Worm (Caenorhabditis elegans) whole organism, L3 larva: Measurements from ENCODE around the gene Y17G9A.2.

Experiments used
- R02D3.7 ChIP-seq: fragments of 150-350 bp; optimal IDR thresholded peaks from 2 replicates; lab custom pipeline; 2014; ENCODE audit warnings: missing biosample characterization, missing genetic modification characterization
- aly-2 ChIP-seq: fragments of 150-350 bp; optimal IDR thresholded peaks from 2 replicates; lab custom pipeline; 2014; ENCODE audit warnings: missing biosample characterization, missing genetic modification characterization
- ceh-82 ChIP-seq: fragments of 150-350 bp; optimal IDR thresholded peaks from 2 replicates; lab custom pipeline; 2014; ENCODE audit warnings: missing biosample characterization, missing genetic modification characterization
- ceh-9 ChIP-seq: sonication (generic microtip); optimal IDR thresholded peaks from 2 replicates; lab custom pipeline; 2018; ENCODE audit warnings: missing biosample characterization, missing genetic modification characterization
- daf-12 ChIP-seq: fragments of 150-350 bp; optimal IDR thresholded peaks from 2 replicates; lab custom pipeline; 2014; ENCODE audit warnings: missing biosample characterization, missing genetic modification reagents, missing genetic modification characterization
- egl-27 ChIP-seq: sonication (generic microtip); optimal IDR thresholded peaks from 4 replicates; lab custom pipeline; 2017; ENCODE audit warnings: missing biosample characterization, missing genetic modification reagents, missing genetic modification characterization
- elt-1 ChIP-seq: fragments of 150-350 bp; optimal IDR thresholded peaks from 2 replicates; lab custom pipeline; 2014; ENCODE audit warnings: missing biosample characterization, missing genetic modification characterization
- elt-2 ChIP-seq: sonication (generic microtip); optimal IDR thresholded peaks from 2 replicates; lab custom pipeline; 2016; ENCODE audit warnings: missing genetic modification reagents, mild to moderate bottlenecking, missing genetic modification characterization, missing compliant biosample characterization
- fkh-10 ChIP-seq: sonication (generic microtip); optimal IDR thresholded peaks from 2 replicates; lab custom pipeline; 2017; ENCODE audit warnings: missing biosample characterization, missing genetic modification reagents, missing genetic modification characterization
- fkh-2 ChIP-seq: fragments of 150-350 bp; optimal IDR thresholded peaks from 2 replicates; lab custom pipeline; 2014; ENCODE audit warnings: missing biosample characterization, missing genetic modification reagents, missing genetic modification characterization
- fos-1 ChIP-seq: fragments of 150-350 bp; optimal IDR thresholded peaks from 2 replicates; lab custom pipeline; 2014; ENCODE audit warnings: missing biosample characterization, missing genetic modification characterization
- hmg-11 ChIP-seq: sonication (generic microtip); optimal IDR thresholded peaks from 2 replicates; lab custom pipeline; 2016; ENCODE audit warnings: missing genetic modification characterization, missing compliant biosample characterization
- jun-1 ChIP-seq: fragments of 150-350 bp; optimal IDR thresholded peaks from 2 replicates; lab custom pipeline; 2014; ENCODE audit warnings: missing biosample characterization, missing genetic modification reagents, missing genetic modification characterization
- lin-15B ChIP-seq: fragments of 150-350 bp; optimal IDR thresholded peaks from 2 replicates; lab custom pipeline; 2014; ENCODE audit warnings: missing biosample characterization, missing genetic modification characterization
- lsy-12 ChIP-seq: sonication (generic microtip); optimal IDR thresholded peaks from 2 replicates; lab custom pipeline; 2016; ENCODE audit warnings: mild to moderate bottlenecking, missing genetic modification characterization, missing compliant biosample characterization
- mdl-1 ChIP-seq: fragments of 150-350 bp; optimal IDR thresholded peaks from 2 replicates; lab custom pipeline; 2014; ENCODE audit warnings: missing biosample characterization, missing genetic modification characterization
- mml-1 ChIP-seq: fragments of 150-350 bp; sonication (generic microtip); optimal IDR thresholded peaks from 3 replicates; lab custom pipeline; 2014; ENCODE audit warnings: missing biosample characterization, missing genetic modification characterization
- nfya-1 ChIP-seq: sonication (generic microtip); optimal IDR thresholded peaks from 2 replicates; lab custom pipeline; 2017; ENCODE audit warnings: missing genetic modification characterization, mild to moderate bottlenecking, missing compliant biosample characterization, antibody characterized with exemption, moderate library complexity; ENCODE audit not compliant: insufficient read depth
- nhr-11 ChIP-seq: fragments of 150-350 bp; optimal IDR thresholded peaks from 2 replicates; lab custom pipeline; 2014; ENCODE audit warnings: missing biosample characterization, missing genetic modification characterization
- nhr-23 ChIP-seq: fragments of 150-350 bp; optimal IDR thresholded peaks from 2 replicates; lab custom pipeline; 2014; ENCODE audit warnings: missing biosample characterization, missing genetic modification reagents, missing genetic modification characterization
- nhr-28 ChIP-seq: fragments of 150-350 bp; optimal IDR thresholded peaks from 2 replicates; lab custom pipeline; 2014; ENCODE audit warnings: missing biosample characterization, missing genetic modification characterization
- nhr-43 ChIP-seq: sonication (generic microtip); optimal IDR thresholded peaks from 2 replicates; lab custom pipeline; 2016; ENCODE audit warnings: mild to moderate bottlenecking, missing genetic modification characterization, missing compliant biosample characterization; ENCODE audit not compliant: poor library complexity, severe bottlenecking
- nhr-67 ChIP-seq: fragments of 150-350 bp; optimal IDR thresholded peaks from 2 replicates; lab custom pipeline; 2014; ENCODE audit warnings: missing biosample characterization, missing genetic modification characterization
- nhr-76 ChIP-seq: fragments of 150-350 bp; sonication (generic microtip); optimal IDR thresholded peaks from 5 replicates; lab custom pipeline; 2014; ENCODE audit warnings: missing biosample characterization, missing genetic modification characterization
- nhr-77 ChIP-seq: fragments of 150-350 bp; optimal IDR thresholded peaks from 2 replicates; lab custom pipeline; 2014; ENCODE audit warnings: missing biosample characterization, missing genetic modification characterization
- pha-4 ChIP-seq: fragments of 150-350 bp; optimal IDR thresholded peaks from 2 replicates; lab custom pipeline; 2014; ENCODE audit warnings: missing biosample characterization, missing genetic modification reagents, missing genetic modification characterization
- pqm-1 ChIP-seq: fragments of 150-350 bp; optimal IDR thresholded peaks from 2 replicates; lab custom pipeline; 2017; ENCODE audit warnings: missing biosample characterization, missing genetic modification characterization, inconsistent platforms
- sea-2 ChIP-seq: fragments of 150-350 bp; sonication (generic microtip); optimal IDR thresholded peaks from 4 replicates; lab custom pipeline; 2014; ENCODE audit warnings: missing biosample characterization, missing genetic modification reagents, missing genetic modification characterization
- skn-1 ChIP-seq: fragments of 150-350 bp; optimal IDR thresholded peaks from 2 replicates; lab custom pipeline; 2014; ENCODE audit warnings: missing biosample characterization, missing genetic modification characterization
- tbx-2 ChIP-seq: sonication (generic microtip); optimal IDR thresholded peaks from 2 replicates; lab custom pipeline; 2016; ENCODE audit warnings: mild to moderate bottlenecking, missing genetic modification characterization, missing compliant biosample characterization
- unc-39 ChIP-seq: sonication (generic microtip); optimal IDR thresholded peaks from 4 replicates; lab custom pipeline; 2017; ENCODE audit warnings: missing biosample characterization, missing genetic modification characterization
- unc-62 ChIP-seq: fragments of 150-350 bp; sonication (generic microtip); optimal IDR thresholded peaks from 4 replicates; lab custom pipeline; 2014; ENCODE audit warnings: missing biosample characterization, missing genetic modification reagents, missing genetic modification characterization
- zag-1 ChIP-seq: fragments of 150-350 bp; optimal IDR thresholded peaks from 2 replicates; lab custom pipeline; 2014; ENCODE audit warnings: missing biosample characterization, missing genetic modification characterization
- ztf-11 ChIP-seq: fragments of 150-350 bp; optimal IDR thresholded peaks from 2 replicates; lab custom pipeline; 2014; ENCODE audit warnings: missing biosample characterization, missing genetic modification characterization
- ztf-4 ChIP-seq: fragments of 150-350 bp; optimal IDR thresholded peaks from 2 replicates; lab custom pipeline; 2014; ENCODE audit warnings: missing biosample characterization, missing genetic modification characterization

Gene Y17G9A.2

ce11 chrIV:4874603-4875002 is 18.5 kb upstream of the Y17G9A.2 start, which contains the start of gene str-174:
str-174 (minus strand) TSS chrIV:4874703.
- TF ChIP-seq hmg-11 (tag; lab: Kevin White, UChicago) (no peak), egl-27 (tag; lab: Kevin White, UChicago) (no peak), nhr-28 (no peak), R02D3.7 (tag; lab: Kevin White, UChicago) (no peak), nfya-1 (tag; lab: Kevin White, UChicago) (no peak), pha-4 (tag; lab: Kevin White, UChicago) (no peak), lsy-12 (no peak), sea-2 (no peak)

- TF ChIP-seq zag-1 (no peak), mml-1 (tag; lab: Kevin White, UChicago) (no peak), nhr-76 (tag; lab: Kevin White, UChicago) (no peak), nhr-11 (tag; lab: Kevin White, UChicago) (no peak), nhr-28 (no peak), nhr-43 (no peak), unc-39 (no peak), mdl-1 (no peak), nfya-1 (tag; lab: Kevin White, UChicago) (no peak), skn-1 (tag; lab: Kevin White, UChicago) (no peak)
Measured at ce11 chrIV:4870546-4870945, 14.5 kb upstream of the Y17G9A.2 start, which contains the start of gene str-175. str-175 (minus strand) TSS chrIV:4870646.

- TF ChIP-seq unc-39 (no peak), aly-2 (no peak), fkh-10 (no peak), ceh-9 (tag; lab: Kevin White, UChicago) (no peak), pqm-1 (tag; lab: Kevin White, UChicago) (no peak), fos-1 (no peak), nhr-23 (tag; lab: Kevin White, UChicago) (no peak), ztf-11 (tag; lab: Kevin White, UChicago) (no peak), nhr-76 (tag; lab: Kevin White, UChicago) (no peak), fkh-2 (tag; lab: Kevin White, UChicago) (no peak), nhr-67 (no peak), elt-1 (no peak), hmg-11 (tag; lab: Kevin White, UChicago) (no peak), nhr-43 (no peak), lin-15B (tag; lab: Kevin White, UChicago) (no peak)
Measured at ce11 chrIV:4867610-4868009, 11.5 kb upstream of the Y17G9A.2 start, which contains the start of gene str-172. str-172 (minus strand) TSS chrIV:4867710.

- TF ChIP-seq zag-1 (no peak), tbx-2 (tag; lab: Kevin White, UChicago) (no peak), fkh-2 (tag; lab: Kevin White, UChicago) (no peak), skn-1 (tag; lab: Kevin White, UChicago) (no peak), unc-39 (no peak), nhr-67 (no peak), hmg-11 (tag; lab: Kevin White, UChicago) (no peak), ztf-4 (tag; lab: Kevin White, UChicago) (no peak), nhr-77 (tag; lab: Kevin White, UChicago) (no peak), egl-27 (tag; lab: Kevin White, UChicago) (no peak)
Measured at ce11 chrIV:4866599-4866998, 10.5 kb upstream of the Y17G9A.2 start.

ce11 chrIV:4864524-4864923 is 8.4 kb upstream of the Y17G9A.2 start:
- TF ChIP-seq nhr-77 (tag; lab: Kevin White, UChicago) (no peak), fkh-10 (no peak), elt-2 (no peak), unc-62 (GFP tag; lab: Kevin White, UChicago) (no peak), jun-1 (tag; lab: Kevin White, UChicago) (no peak), ceh-82 (tag; lab: Kevin White, UChicago) (no peak), daf-12 (tag; lab: Kevin White, UChicago) (no peak)
